Fruit fly (Drosophila melanogaster) Kc167 (cell line): ENCODE data around the gene CG31365.

ENCODE experiments used
- Myc ChIP-seq: fragments of >200 bp; optimal IDR thresholded peaks from 2 replicates; lab custom pipeline; 2017; ENCODE audit warnings: missing external identifiers
- Sin3A ChIP-seq: fragments of >200 bp; optimal IDR thresholded peaks from 2 replicates; lab custom pipeline; 2018; ENCODE audit warnings: missing external identifiers

DNA sequence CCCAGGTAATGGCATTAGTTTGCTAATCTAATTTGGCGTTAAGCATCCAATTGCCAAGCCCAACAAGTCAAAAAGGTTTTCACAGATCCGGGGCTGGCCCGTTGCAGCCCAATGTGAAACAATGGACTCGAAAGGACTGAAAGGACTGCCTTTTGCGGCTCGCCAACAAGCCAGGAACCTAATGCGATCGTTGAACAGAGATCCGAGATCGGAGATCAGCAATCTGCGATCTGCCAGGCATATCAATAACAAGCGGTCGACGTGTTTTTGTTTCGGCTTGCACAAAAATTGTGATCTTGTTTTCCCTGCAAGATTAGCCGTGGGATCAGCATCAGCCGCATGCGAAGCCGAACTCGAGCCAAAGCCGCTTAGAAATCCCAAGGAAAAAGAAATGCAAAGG, 3.4 kb upstream of the CG31365 start:
- TF ChIP-seq Sin3A (lab: Kevin White, UChicago) (no peak), Myc (lab: Kevin White, UChicago) (no peak)
